Fruit fly (Drosophila melanogaster) whole organism: Measurements from ENCODE around the gene GABA-B-R1.

Experiments
- Dll ChIP-seq: fragments of >200 bp; optimal IDR thresholded peaks from 2 replicates; lab custom pipeline; 2017
- EcR ChIP-seq, 2 experiments: fragments of >200 bp; optimal IDR thresholded peaks; 2 replicates each; lab custom pipeline; 2017; ENCODE audit warnings: missing biosample characterization in 2 of 2, missing genetic modification characterization in 2 of 2, missing genetic modification reagents in 2 of 2

dm6 chr2L:15011779-15012178 lies 4.4 kb upstream of the GABA-B-R1 start:
- TF ChIP-seq Dll (lab: Kevin White, UChicago) (no peak), EcR (GFP tag; optimal IDR thresholded peaks at IDR 0.05; lab: Kevin White, UChicago) (no peak)
